Fruit fly (Drosophila melanogaster) whole organism, adult: Measurements from ENCODE around the gene CG6867.

Experiments used
- CG14711 ChIP-seq: fragments of 200-800 bp; sonication (Bioruptor generic); optimal IDR thresholded peaks from 2 replicates; lab custom pipeline; 2018; ENCODE audit warnings: missing biosample characterization, mild to moderate bottlenecking, missing genetic modification characterization, moderate library complexity
- CG33017 ChIP-seq: fragments of 200-800 bp; sonication (Bioruptor generic); optimal IDR thresholded peaks from 2 replicates; lab custom pipeline; 2018; ENCODE audit warnings: missing biosample characterization, mild to moderate bottlenecking, missing genetic modification characterization, moderate library complexity
- CG5204 ChIP-seq: fragments of 200-800 bp; sonication (Bioruptor generic); optimal IDR thresholded peaks from 2 replicates; lab custom pipeline; 2016; ENCODE audit warnings: missing biosample characterization, missing genetic modification characterization
- CG7045 ChIP-seq: fragments of 200-800 bp; sonication (Bioruptor generic); optimal IDR thresholded peaks from 2 replicates; lab custom pipeline; 2017; ENCODE audit warnings: missing biosample characterization, mild to moderate bottlenecking, missing genetic modification characterization
- Mnt ChIP-seq: fragments of 200-800 bp; sonication (Bioruptor generic); optimal IDR thresholded peaks from 2 replicates; lab custom pipeline; 2016; ENCODE audit warnings: missing biosample characterization, mild to moderate bottlenecking, missing genetic modification characterization
- kay ChIP-seq: fragments of 200-800 bp; sonication (Bioruptor generic); peaks from one replicate; lab custom pipeline; 2016; ENCODE audit warnings: missing biosample characterization, missing genetic modification characterization, borderline replicate concordance
- ovo ChIP-seq: fragments of 200-800 bp; sonication (Bioruptor generic); optimal IDR thresholded peaks from 2 replicates; lab custom pipeline; 2016; ENCODE audit warnings: missing biosample characterization, missing genetic modification characterization
- pad ChIP-seq: fragments of 200-800 bp; sonication (Bioruptor generic); optimal IDR thresholded peaks from 3 replicates; lab custom pipeline; 2017; ENCODE audit warnings: missing biosample characterization, missing genetic modification characterization, mild to moderate bottlenecking, moderate library complexity, missing genetic modification reagents
- toe ChIP-seq: fragments of 200-800 bp; sonication (Bioruptor generic); optimal IDR thresholded peaks from 2 replicates; lab custom pipeline; 2016; ENCODE audit warnings: missing biosample characterization, missing genetic modification characterization

DNA sequence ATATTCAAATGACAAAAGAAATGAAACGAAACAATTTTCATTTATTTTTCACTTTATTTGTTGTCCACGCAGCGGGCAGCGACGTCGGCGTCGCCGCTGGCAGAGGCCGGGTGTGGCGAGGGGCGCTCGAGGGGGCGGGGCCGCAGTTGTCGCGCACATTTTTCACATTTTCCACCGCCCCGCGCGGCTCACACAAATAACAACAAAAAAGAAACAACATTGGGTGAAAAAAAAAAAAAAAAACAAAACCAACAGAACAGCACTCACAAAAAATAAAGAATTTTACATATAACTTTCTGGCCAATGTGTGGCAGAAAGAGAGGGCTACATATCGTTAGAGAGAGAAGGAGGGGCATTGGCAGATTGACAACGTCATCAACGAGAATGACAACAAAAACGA is 9.1 kb upstream of the CG6867 start:
- TF ChIP-seq kay (GFP tag; lab: Kevin White, UChicago) (no peak), CG7045 (GFP tag; lab: Kevin White, UChicago) (no peak), Mnt (GFP tag; lab: Kevin White, UChicago) (no peak), CG5204 (GFP tag; lab: Kevin White, UChicago) (no peak), CG33017 (tag; lab: Kevin White, UChicago) (no peak), CG14711 (no peak), toe (GFP tag; lab: Kevin White, UChicago) (no peak), pad (GFP tag; lab: Kevin White, UChicago) (no peak), ovo (GFP tag; lab: Kevin White, UChicago) (no peak)
